Worm (Caenorhabditis elegans) whole organism, dauer: ENCODE results near the gene C33C12.11.
"Not testable (repeated sequence)": the region's sequence is repeated elsewhere in the genome, so short reads cannot be mapped to it uniquely, and the experiment has no call there.

Experiments
- unc-62 ChIP-seq: sonication (generic microtip); optimal IDR thresholded peaks from 2 replicates; lab custom pipeline; 2017; ENCODE audit warnings: missing biosample characterization, missing genetic modification reagents, missing genetic modification characterization

Gene C33C12.11

ce11 chrII:2175367-2175766 lies 11.7 kb upstream of the C33C12.11 start, which contains the start of gene C33C12.7:
Gene C33C12.7 (minus strand): TSS chrII:2175467.
- no peak for TF ChIP-seq unc-62 (GFP tag; lab: Kevin White, UChicago)

ce11 chrII:2170085-2170484 lies 6.5 kb upstream of the C33C12.11 start, which contains the start of gene C33C12.12:
Gene C33C12.12 (minus strand): TSS chrII:2170185.
- TF ChIP-seq unc-62 (GFP tag; lab: Kevin White, UChicago), result no peak

- TF ChIP-seq unc-62 (GFP tag; lab: Kevin White, UChicago), result no peak
Measured at ce11 chrII:2168374-2168773, 4.7 kb upstream of the C33C12.11 start, which contains the start of gene fbxb-38. Gene fbxb-38 (minus strand): TSS chrII:2168763.

ce11 chrII:2166376-2166775 lies 2.7 kb upstream of the C33C12.11 start, which contains the start of gene C33C12.4:
Gene C33C12.4 (minus strand): TSS chrII:2166476.
- no peak for TF ChIP-seq unc-62 (GFP tag; lab: Kevin White, UChicago)

- not testable (repeated sequence) for TF ChIP-seq unc-62 (GFP tag; lab: Kevin White, UChicago)
Measured at ce11 chrII:2153708-2154107, 9.9 kb downstream of the C33C12.11 start, which contains the start of gene math-18. Gene math-18 (plus strand): TSS chrII:2154008.

- no peak for TF ChIP-seq unc-62 (GFP tag; lab: Kevin White, UChicago)
Measured at ce11 chrII:2152455-2152854, 11.2 kb downstream of the C33C12.11 start.

ce11 chrII:2150485-2150985 lies 13.1 kb downstream of the C33C12.11 start, which contains the start of the genes C40A11.7 and C40A11.8:
Gene C40A11.7 (minus strand): TSS chrII:2150585.
Gene C40A11.8 (minus strand): TSS chrII:2150935.
- no peak for TF ChIP-seq unc-62 (GFP tag; lab: Kevin White, UChicago)

ce11 chrII:2146900-2147375 lies 16.7 kb downstream of the C33C12.11 start, which contains the start of gene C40A11.2:
Gene C40A11.2 (plus strand): TSS chrII:2146950.
- no peak for TF ChIP-seq unc-62 (GFP tag; lab: Kevin White, UChicago)

ce11 chrII:2145566-2145965 lies 18.1 kb downstream of the C33C12.11 start, which contains the start of gene C40A11.6:
Gene C40A11.6 (minus strand): TSS chrII:2145666.
- no peak for TF ChIP-seq unc-62 (GFP tag; lab: Kevin White, UChicago)

- TF ChIP-seq unc-62 (GFP tag; lab: Kevin White, UChicago), result no peak
Measured at ce11 chrII:2140817-2141216, 22.8 kb downstream of the C33C12.11 start, which contains the start of gene C40A11.3. Gene C40A11.3 (plus strand): TSS chrII:2141117.

ce11 chrII:2138901-2139300 lies 24.7 kb downstream of the C33C12.11 start:
- no peak for TF ChIP-seq unc-62 (GFP tag; lab: Kevin White, UChicago)

- TF ChIP-seq unc-62 (GFP tag; lab: Kevin White, UChicago), result no peak
Measured at ce11 chrII:2137235-2137634, 26.4 kb downstream of the C33C12.11 start, which contains the start of gene C40A11.4. Gene C40A11.4 (plus strand): TSS chrII:2137422.

ce11 chrII:2135604-2136003 lies 28.0 kb downstream of the C33C12.11 start, which contains the start of gene hpo-7:
Gene hpo-7 (minus strand): TSS chrII:2135704.
- TF ChIP-seq unc-62 (GFP tag; lab: Kevin White, UChicago), result no peak

ce11 chrII:2130770-2131169 lies 32.9 kb downstream of the C33C12.11 start, which contains the start of gene sdz-28:
Gene sdz-28 (plus strand): TSS chrII:2131070.
- no peak for TF ChIP-seq unc-62 (GFP tag; lab: Kevin White, UChicago)

ce11 chrII:2122762-2123161 lies 40.9 kb downstream of the C33C12.11 start:
- TF ChIP-seq unc-62 (GFP tag; lab: Kevin White, UChicago), result no peak

- no peak for TF ChIP-seq unc-62 (GFP tag; lab: Kevin White, UChicago)
Measured at ce11 chrII:2122091-2122490, 41.5 kb downstream of the C33C12.11 start, which contains the start of gene math-37. Gene math-37 (minus strand): TSS chrII:2122191.
